Fruit fly (Drosophila melanogaster): ENCODE data around the gene Syt12.

DNA sequence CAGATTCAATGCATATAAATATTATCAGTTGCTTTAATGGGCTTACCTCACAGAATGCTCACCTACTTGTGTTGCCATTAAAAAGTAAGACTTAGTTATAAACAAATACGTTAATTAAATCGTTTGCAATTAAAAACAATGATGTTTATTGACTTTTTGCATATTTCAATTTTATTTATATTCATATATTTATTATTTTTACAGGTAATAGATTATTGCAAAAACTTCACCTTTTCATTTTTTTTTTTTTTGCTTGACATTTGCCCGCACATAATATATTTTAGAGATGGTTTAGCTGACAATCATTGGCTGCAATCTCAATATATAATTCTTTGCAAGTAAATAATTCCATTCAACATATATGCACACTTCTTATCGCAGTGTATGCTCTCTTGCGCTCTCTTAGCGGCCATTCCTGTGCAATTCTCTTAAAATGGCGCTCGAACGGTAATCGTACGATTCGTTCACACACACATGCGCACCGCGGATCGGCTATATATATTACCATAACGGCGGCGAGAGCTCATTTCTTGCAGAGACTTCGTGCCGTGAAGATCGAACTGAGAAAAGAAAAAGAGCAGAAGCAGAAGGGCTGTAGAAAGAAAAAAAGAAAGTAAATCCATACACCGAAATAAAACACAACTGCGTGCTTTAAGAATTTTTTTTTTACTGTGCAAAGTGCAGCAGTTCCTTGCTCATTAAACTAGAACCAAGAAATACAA lies 37.5 kb downstream of the Syt12 start, which contains the start of gene Bcat:
- no peak for TF ChIP-seq CTCF (optimal IDR thresholded peaks at IDR 0.05)
- no peak for TF ChIP-seq CG8478 (optimal IDR thresholded peaks at IDR 0.05)
